Worm (Caenorhabditis elegans): ENCODE results near the gene ZK813.4.

ZK813.4 gene

ce11 chrX:3463875-3464274, 34.0 kb upstream of the ZK813.4 start:
- TF ChIP-seq unc-62 (GFP tag; optimal IDR thresholded peaks at IDR 0.05), result peak; percentile 76
- TF ChIP-seq zip-8 (tag; optimal IDR thresholded peaks at IDR 0.05), result no peak

ce11 chrX:3462086-3462485, 32.2 kb upstream of the ZK813.4 start:
- TF ChIP-seq nhr-2 (tag; optimal IDR thresholded peaks at IDR 0.05) (no peak), elt-1 (tag; optimal IDR thresholded peaks at IDR 0.05; ENCODE audit: borderline replicate concordance, insufficient read depth) (peak; percentile 96)

- TF ChIP-seq mab-5 (tag; optimal IDR thresholded peaks at IDR 0.05) (peak; percentile 62), nhr-12 (tag; optimal IDR thresholded peaks at IDR 0.05) (no peak), unc-62 (GFP tag; optimal IDR thresholded peaks at IDR 0.05) (peak; percentile 90), sptf-1 (tag; optimal IDR thresholded peaks at IDR 0.05) (no peak), lin-32 (GFP tag; optimal IDR thresholded peaks at IDR 0.05) (no peak), nhr-28 (tag; optimal IDR thresholded peaks at IDR 0.05) (no peak), flh-1 (GFP tag; optimal IDR thresholded peaks at IDR 0.05) (no peak), elt-3 (tag; optimal IDR thresholded peaks at IDR 0.05) (no peak), mep-1 (tag; optimal IDR thresholded peaks at IDR 0.05) (no peak), cnd-1 (tag; optimal IDR thresholded peaks at IDR 0.05) (no peak), hlh-1 (tag; optimal IDR thresholded peaks at IDR 0.05) (peak; percentile 73), pha-4 (tag; optimal IDR thresholded peaks at IDR 0.05) (no peak), zip-8 (tag; optimal IDR thresholded peaks at IDR 0.05) (no peak), unc-120 (tag; optimal IDR thresholded peaks at IDR 0.05; ENCODE audit: poor library complexity, severe bottlenecking) (peak; percentile 62), ceh-43 (GFP tag; optimal IDR thresholded peaks at IDR 0.05) (peak; percentile 11), blmp-1 (tag; optimal IDR thresholded peaks at IDR 0.05) (no peak), lin-13 (tag; optimal IDR thresholded peaks at IDR 0.05) (no peak)
These were observed 25.6 kb upstream of the ZK813.4 start for ce11 chrX:3455561-3455960.

- TF ChIP-seq nhr-237 (tag; optimal IDR thresholded peaks at IDR 0.05) (no peak), mls-2 (tag; optimal IDR thresholded peaks at IDR 0.05) (no peak), lsy-2 (tag; optimal IDR thresholded peaks at IDR 0.05) (no peak), elt-3 (tag; optimal IDR thresholded peaks at IDR 0.05) (no peak)
These were observed 23.9 kb upstream of the ZK813.4 start for ce11 chrX:3453870-3454269.

ce11 chrX:3451122-3451521, 21.2 kb upstream of the ZK813.4 start, which contains the start of gene ZK813.5:
Gene ZK813.5, minus strand, starts transcription at chrX:3451222.
- TF ChIP-seq zip-8 (tag; optimal IDR thresholded peaks at IDR 0.05), result no peak
- no peak for TF ChIP-seq nhr-28 (tag; optimal IDR thresholded peaks at IDR 0.05)

ce11 chrX:3446011-3446410, 16.1 kb upstream of the ZK813.4 start, which contains the start of gene ZK813.1:
Gene ZK813.1, plus strand, starts transcription at chrX:3446311.
- no peak for TF ChIP-seq blmp-1 (tag; optimal IDR thresholded peaks at IDR 0.05)
- TF ChIP-seq lin-13 (tag; optimal IDR thresholded peaks at IDR 0.05), result no peak
- TF ChIP-seq ces-1 (GFP tag; optimal IDR thresholded peaks at IDR 0.05), result no peak
- no peak for TF ChIP-seq zip-8 (tag; optimal IDR thresholded peaks at IDR 0.05)
- no peak for TF ChIP-seq M03D4.4 (tag; optimal IDR thresholded peaks at IDR 0.05)
- TF ChIP-seq drap-1 (GFP tag; optimal IDR thresholded peaks at IDR 0.05), result no peak
- TF ChIP-seq lsy-2 (tag; optimal IDR thresholded peaks at IDR 0.05), result no peak
- TF ChIP-seq unc-62 (GFP tag; optimal IDR thresholded peaks at IDR 0.05), result no peak
- no peak for TF ChIP-seq nhr-2 (tag; optimal IDR thresholded peaks at IDR 0.05)
- no peak for TF ChIP-seq pha-4 (tag; optimal IDR thresholded peaks at IDR 0.05)
- TF ChIP-seq lin-32 (GFP tag; optimal IDR thresholded peaks at IDR 0.05), result no peak
- TF ChIP-seq ztf-11 (tag; optimal IDR thresholded peaks at IDR 0.05), result no peak
- TF ChIP-seq cnd-1 (tag; optimal IDR thresholded peaks at IDR 0.05), result no peak
- TF ChIP-seq tbx-8 (GFP tag; optimal IDR thresholded peaks at IDR 0.05), result no peak
- no peak for TF ChIP-seq nhr-12 (tag; optimal IDR thresholded peaks at IDR 0.05)
- TF ChIP-seq ceh-39 (tag; optimal IDR thresholded peaks at IDR 0.05), result no peak
- TF ChIP-seq hlh-1 (tag; optimal IDR thresholded peaks at IDR 0.05), result no peak

- TF ChIP-seq pha-4 (tag; optimal IDR thresholded peaks at IDR 0.05) (no peak), snpc-4 (tag; optimal IDR thresholded peaks at IDR 0.05) (no peak), hlh-1 (tag; optimal IDR thresholded peaks at IDR 0.05) (no peak), ces-1 (GFP tag; optimal IDR thresholded peaks at IDR 0.05) (no peak), sem-2 (GFP tag; optimal IDR thresholded peaks at IDR 0.05) (no peak), unc-120 (tag; optimal IDR thresholded peaks at IDR 0.05; ENCODE audit: poor library complexity, severe bottlenecking) (no peak), elt-1 (tag; optimal IDR thresholded peaks at IDR 0.05; ENCODE audit: borderline replicate concordance, insufficient read depth) (no peak), nhr-2 (tag; optimal IDR thresholded peaks at IDR 0.05) (no peak), nhr-12 (tag; optimal IDR thresholded peaks at IDR 0.05) (no peak)
These were observed 14.6 kb upstream of the ZK813.4 start, which contains the start of gene ZK813.7 for ce11 chrX:3444514-3444913. Gene ZK813.7, plus strand, starts transcription at chrX:3444814.
